Worm (Caenorhabditis elegans): ENCODE data around the gene cut-5.

cut-5 gene

DNA sequence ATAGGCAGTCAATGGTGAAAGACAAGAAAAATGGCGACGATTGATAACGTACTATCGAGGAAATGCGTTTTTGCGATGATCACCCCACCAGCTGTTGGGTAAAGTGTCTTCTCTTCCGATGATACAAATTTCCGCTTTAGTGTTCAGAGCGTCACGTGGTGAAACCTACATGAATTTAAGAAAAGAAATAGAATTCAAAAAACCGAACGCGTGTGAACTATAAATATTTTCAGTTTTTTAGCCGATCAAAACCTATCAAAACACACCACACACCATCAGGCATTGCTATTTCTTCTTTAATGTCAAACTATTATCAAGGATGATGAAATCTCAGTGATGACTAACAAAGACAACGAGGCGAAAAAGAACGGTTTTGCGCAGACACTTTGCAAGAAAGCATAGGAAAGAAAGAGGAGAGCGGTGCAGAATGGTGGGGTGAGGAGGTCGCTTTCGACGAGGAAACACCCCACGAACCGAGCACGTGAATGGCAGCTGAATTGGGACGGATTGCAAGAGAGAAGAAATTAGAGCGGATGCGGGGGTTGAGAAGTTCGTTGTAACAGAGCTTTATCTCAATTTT lies 5.9 kb downstream of the cut-5 start (continued):
- TF ChIP-seq hrde-1 (tag; optimal IDR thresholded peaks at IDR 0.05; ENCODE audit: borderline replicate concordance) (no peak), F23B12.7 (tag; optimal IDR thresholded peaks at IDR 0.05; ENCODE audit: insufficient read depth) (no peak), Y53G8AR.9 (GFP tag; conservative IDR thresholded peaks at IDR 0.05) (no peak), tbp1 (GFP tag; optimal IDR thresholded peaks at IDR 0.05) (no peak), ztf-26 (tag; optimal IDR thresholded peaks at IDR 0.05) (peak; percentile 56), nhr-80 (tag; optimal IDR thresholded peaks at IDR 0.05) (peak; percentile 81), him-1 (tag; optimal IDR thresholded peaks at IDR 0.05) (no peak), dpl-1 (GFP tag; optimal IDR thresholded peaks at IDR 0.05) (no peak), F10E7.11 (tag; optimal IDR thresholded peaks at IDR 0.05) (no peak), chd-7 (tag; optimal IDR thresholded peaks at IDR 0.05) (no peak), C06A6.2 (GFP tag; conservative IDR thresholded peaks at IDR 0.05) (no peak), F49E8.2 (tag; optimal IDR thresholded peaks at IDR 0.05; ENCODE audit: insufficient read depth) (no peak), F22D6.2 (tag; optimal IDR thresholded peaks at IDR 0.05) (peak; percentile 4), unc-130 (GFP tag; optimal IDR thresholded peaks at IDR 0.05) (no peak), cebp-1 (GFP tag; IDR thresholded peaks at IDR 0.05) (peak; percentile 75), cebp-1 (tag; optimal IDR thresholded peaks at IDR 0.05) (peak; percentile 89), xnd-1 (tag; optimal IDR thresholded peaks at IDR 0.05) (no peak), snpc-4 (GFP tag; optimal IDR thresholded peaks at IDR 0.05) (no peak), snpc-4 (tag; optimal IDR thresholded peaks at IDR 0.05) (no peak), hsf-1 (GFP tag; IDR thresholded peaks at IDR 0.05) (no peak), lir-1 (GFP tag; conservative IDR thresholded peaks at IDR 0.05) (no peak)

DNA sequence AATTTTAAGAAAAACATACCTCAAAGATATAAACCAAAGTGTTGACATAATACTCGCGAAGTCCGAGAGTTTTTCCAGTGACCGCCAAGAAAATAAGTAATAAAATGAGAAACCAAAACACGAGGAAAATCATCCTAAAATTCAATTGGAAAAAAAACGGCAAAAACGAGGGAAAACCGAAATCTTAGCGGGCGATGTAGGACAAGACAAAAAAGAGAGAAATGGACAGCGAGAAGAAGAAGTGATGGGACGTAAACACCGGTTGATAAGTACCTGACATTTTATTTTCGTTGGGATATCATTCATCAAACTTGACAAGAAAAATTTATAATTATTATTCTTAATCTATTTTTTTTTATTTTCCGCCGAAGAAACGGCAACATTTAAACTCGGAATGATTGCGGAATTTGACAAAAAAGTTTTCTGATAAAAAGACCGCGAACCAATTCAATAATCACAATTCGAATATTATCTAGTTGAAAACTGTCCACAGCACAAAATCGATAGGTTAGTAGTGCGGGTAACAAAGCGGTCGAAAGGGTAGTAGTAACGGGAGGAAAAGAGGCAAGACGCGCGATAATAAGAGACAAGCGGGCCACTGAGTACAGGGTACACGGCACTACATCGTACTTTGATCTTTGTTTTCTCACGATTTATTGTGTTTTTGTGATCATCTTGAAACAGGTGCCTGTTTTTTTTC lies 10.5 kb downstream of the cut-5 start, which contains the start of gene acl-5:
Gene acl-5 (minus strand): TSS at position 134 of the 700 bp plus-strand sequence.
- TF ChIP-seq ZK185.1 (tag; optimal IDR thresholded peaks at IDR 0.05; ENCODE audit: poor library complexity, severe bottlenecking) (no peak), nhr-80 (tag; optimal IDR thresholded peaks at IDR 0.05) (peak; percentile 50), F23B12.7 (tag; optimal IDR thresholded peaks at IDR 0.05; ENCODE audit: insufficient read depth) (peak; percentile 1), nhr-90 (tag; optimal IDR thresholded peaks at IDR 0.05) (no peak), attf-6 (GFP tag; IDR thresholded peaks at IDR 0.05) (no peak)

ce11 chrX:10321401-10321800 lies 16.6 kb downstream of the cut-5 start:
- TF ChIP-seq egrh-3 (GFP tag; IDR thresholded peaks at IDR 0.05) (peak; percentile 40; the same call in 1 of the 2 replicates), cebp-2 (GFP tag; IDR thresholded peaks at IDR 0.05) (0 out of 2 replicates have a peak, but pooled peaks have one; percentile 25), xnd-1 (tag; optimal IDR thresholded peaks at IDR 0.05) (no peak)

DNA sequence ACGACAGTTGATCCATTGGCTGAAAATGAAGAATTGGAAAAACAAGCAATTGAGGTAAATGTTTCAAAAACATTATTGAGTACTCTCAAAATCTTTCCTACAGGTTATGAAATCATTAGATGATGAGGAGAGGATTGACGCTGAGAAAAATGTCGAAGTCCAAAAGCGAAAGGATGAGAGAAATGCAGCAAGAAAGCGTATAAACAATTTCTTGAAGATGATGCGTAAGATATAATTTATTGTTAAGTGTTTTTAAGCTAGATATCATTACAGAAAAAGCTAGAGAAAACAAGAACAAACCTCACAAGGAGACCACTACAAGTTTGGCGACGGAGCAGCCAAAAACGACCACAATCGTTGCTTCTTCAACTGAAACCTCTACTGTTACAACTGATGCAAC lies 18.3 kb downstream of the cut-5 start:
- no peak for TF ChIP-seq zim-3 (tag; optimal IDR thresholded peaks at IDR 0.05)
- no peak for TF ChIP-seq B0261.1 (tag; optimal IDR thresholded peaks at IDR 0.05)
- no peak for TF ChIP-seq rcor-1 (GFP tag; IDR thresholded peaks at IDR 0.05)

DNA sequence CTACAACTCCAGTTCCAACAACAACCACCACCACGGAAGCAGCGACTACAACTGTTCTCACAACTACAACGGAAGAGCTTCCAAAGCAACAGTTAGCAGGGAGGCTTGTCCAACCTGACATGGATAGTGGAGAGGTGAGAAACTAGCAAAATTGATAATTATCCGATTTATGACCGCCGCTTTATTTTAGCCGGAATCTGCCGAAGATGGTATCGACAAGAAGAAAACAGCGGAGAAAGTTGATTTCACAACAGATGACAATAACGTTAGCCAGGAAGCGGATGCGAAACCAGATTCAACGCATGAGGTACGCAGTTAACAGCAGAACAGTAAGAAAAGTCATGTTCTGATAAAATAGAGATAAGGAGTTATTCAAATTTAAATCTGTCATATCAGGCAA lies 19.6 kb downstream of the cut-5 start:
- no peak for TF ChIP-seq tlf-1 (GFP tag; optimal IDR thresholded peaks at IDR 0.05)
- no peak for TF ChIP-seq C17E4.6 (GFP tag; IDR thresholded peaks at IDR 0.05)
- no peak for TF ChIP-seq F37B4.10 (GFP tag; IDR thresholded peaks at IDR 0.05)
- no peak for TF ChIP-seq attf-5 (GFP tag; optimal IDR thresholded peaks at IDR 0.05)
- no peak for TF ChIP-seq F55B11.4 (tag; optimal IDR thresholded peaks at IDR 0.05; ENCODE audit: borderline replicate concordance, insufficient read depth)
- TF ChIP-seq gei-17 (GFP tag; optimal IDR thresholded peaks at IDR 0.05) = no peak
- TF ChIP-seq nhr-179 (tag; optimal IDR thresholded peaks at IDR 0.05) = no peak

All from whole organism, young adult.